Fruit fly (Drosophila melanogaster) whole organism, pupa: ENCODE data around the gene CG5290.

Source experiments
- CG10348 ChIP-seq: fragments of 200-800 bp; sonication (Bioruptor generic); IDR thresholded peaks from 2 replicates; pipeline ENCODE4 v1.3.6; 2022; ENCODE audit warnings: missing biosample characterization, missing genetic modification characterization
- CG12605 ChIP-seq: fragments of 200-800 bp; sonication (Bioruptor generic); IDR thresholded peaks from 2 replicates; pipeline ENCODE4 v1.3.6; 2022; ENCODE audit warnings: missing biosample characterization, missing genetic modification characterization
- CG13204 ChIP-seq: fragments of 200-800 bp; sonication (Bioruptor generic); optimal IDR thresholded peaks from 2 replicates; lab custom pipeline; 2018; ENCODE audit warnings: missing biosample characterization, mild to moderate bottlenecking, missing genetic modification characterization, moderate library complexity
- CG14655 ChIP-seq: fragments of 200-800 bp; sonication (Bioruptor generic); optimal IDR thresholded peaks from 3 replicates; lab custom pipeline; 2017; ENCODE audit warnings: mild to moderate bottlenecking, missing biosample characterization, missing genetic modification reagents, missing genetic modification characterization
- CG15710 ChIP-seq: fragments of 200-800 bp; sonication (Bioruptor generic); optimal IDR thresholded peaks from 2 replicates; lab custom pipeline; 2018; ENCODE audit warnings: missing biosample characterization, mild to moderate bottlenecking, missing genetic modification characterization, moderate library complexity
- CG17806 ChIP-seq: fragments of 200-800 bp; sonication (Bioruptor generic); optimal IDR thresholded peaks from 2 replicates; lab custom pipeline; 2018; ENCODE audit warnings: missing biosample characterization, mild to moderate bottlenecking, missing genetic modification characterization, moderate library complexity
- CG32121 ChIP-seq: fragments of 200-800 bp; sonication (Bioruptor generic); IDR thresholded peaks from 2 replicates; pipeline ENCODE4 v1.3.6; 2022; ENCODE audit warnings: missing biosample characterization, missing genetic modification characterization
- CG34367 ChIP-seq: fragments of 200-800 bp; sonication (Bioruptor generic); optimal IDR thresholded peaks from 2 replicates; lab custom pipeline; 2018; ENCODE audit warnings: missing biosample characterization, mild to moderate bottlenecking, missing genetic modification characterization
- CG4496 ChIP-seq: fragments of 200-800 bp; sonication (Bioruptor generic); IDR thresholded peaks from 3 replicates; pipeline ENCODE4 v1.3.6; 2022; ENCODE audit warnings: missing biosample characterization, missing genetic modification characterization
- CG8159 ChIP-seq: fragments of 200-800 bp; sonication (Bioruptor generic); optimal IDR thresholded peaks from 3 replicates; lab custom pipeline; 2018; ENCODE audit warnings: missing biosample characterization, mild to moderate bottlenecking, missing genetic modification characterization, moderate library complexity
- CG8301 ChIP-seq: fragments of 200-800 bp; sonication (Bioruptor generic); optimal IDR thresholded peaks from 2 replicates; lab custom pipeline; 2018; ENCODE audit warnings: missing biosample characterization, mild to moderate bottlenecking, missing genetic modification characterization
- CG9948 ChIP-seq: fragments of 200-800 bp; sonication (Bioruptor generic); optimal IDR thresholded peaks from 2 replicates; lab custom pipeline; 2018; ENCODE audit warnings: missing biosample characterization, mild to moderate bottlenecking, missing genetic modification characterization, moderate library complexity
- D1 ChIP-seq: fragments of 200-800 bp; sonication (Bioruptor generic); optimal IDR thresholded peaks from 2 replicates; lab custom pipeline; 2018; ENCODE audit warnings: missing biosample characterization, mild to moderate bottlenecking, missing genetic modification characterization, moderate library complexity
- EcR ChIP-seq: fragments of 200-800 bp; sonication (Bioruptor generic); optimal IDR thresholded peaks from 3 replicates; lab custom pipeline; 2019; ENCODE audit warnings: missing biosample characterization, missing genetic modification characterization, mild to moderate bottlenecking, moderate library complexity, missing genetic modification reagents
- Ets98B ChIP-seq: fragments of 200-800 bp; sonication (Bioruptor generic); IDR thresholded peaks from 2 replicates; pipeline ENCODE4 v1.3.6; 2022; ENCODE audit warnings: missing biosample characterization, missing genetic modification characterization
- Pif1A ChIP-seq: fragments of 200-800 bp; sonication (Bioruptor generic); optimal IDR thresholded peaks from 3 replicates; lab custom pipeline; 2016; ENCODE audit warnings: missing biosample characterization, missing genetic modification characterization
- Pif1B ChIP-seq: fragments of 200-800 bp; sonication (Bioruptor generic); optimal IDR thresholded peaks from 3 replicates; lab custom pipeline; 2016; ENCODE audit warnings: missing biosample characterization, missing genetic modification characterization
- Snoo ChIP-seq: fragments of 200-800 bp; sonication (Bioruptor generic); optimal IDR thresholded peaks from 3 replicates; lab custom pipeline; 2017; ENCODE audit warnings: missing biosample characterization, mild to moderate bottlenecking, missing genetic modification characterization, inconsistent platforms
- fd96Ca ChIP-seq: fragments of 200-800 bp; sonication (Bioruptor generic); IDR thresholded peaks from 3 replicates; pipeline ENCODE4 v1.3.6; 2022; ENCODE audit warnings: missing biosample characterization, missing genetic modification characterization
- gl ChIP-seq: fragments of 200-800 bp; sonication (Bioruptor generic); optimal IDR thresholded peaks from 2 replicates; lab custom pipeline; 2018; ENCODE audit warnings: missing biosample characterization, mild to moderate bottlenecking, missing genetic modification characterization
- rn ChIP-seq: fragments of 200-800 bp; sonication (Bioruptor generic); IDR thresholded peaks from 2 replicates; pipeline ENCODE4 v1.3.6; 2022; ENCODE audit warnings: missing biosample characterization, missing genetic modification characterization

CG5290 gene

dm6 chr3L:17937315-17937714 is 24.9 kb upstream of the CG5290 start:
- TF ChIP-seq rn (GFP tag; lab: Robert Waterston, UW): no peak
- no peak for TF ChIP-seq Pif1B (GFP tag; lab: Kevin White, UChicago)
- TF ChIP-seq Ets98B (GFP tag; lab: Robert Waterston, UW): no peak
- no peak for TF ChIP-seq CG13204 (GFP tag; lab: Kevin White, UChicago)
- TF ChIP-seq fd96Ca (GFP tag; lab: Robert Waterston, UW): no peak
- TF ChIP-seq D1 (tag; lab: Kevin White, UChicago): no peak
- no peak for TF ChIP-seq gl (tag; lab: Kevin White, UChicago)
- no peak for TF ChIP-seq CG10348 (GFP tag; lab: Robert Waterston, UW)
- TF ChIP-seq CG15710 (tag; lab: Kevin White, UChicago): no peak
- TF ChIP-seq CG12605: no peak
- TF ChIP-seq CG32121: no peak
- TF ChIP-seq CG9948 (tag; lab: Kevin White, UChicago): no peak
- TF ChIP-seq CG8301 (tag; lab: Kevin White, UChicago): no peak
- no peak for TF ChIP-seq CG4496 (GFP tag; lab: Robert Waterston, UW)
- TF ChIP-seq Pif1A (GFP tag; lab: Kevin White, UChicago): no peak
- no peak for TF ChIP-seq EcR (GFP tag; lab: Kevin White, UChicago)
- no peak for TF ChIP-seq CG8159 (tag; lab: Kevin White, UChicago)
- TF ChIP-seq CG17806: no peak
- no peak for TF ChIP-seq Snoo (tag; lab: Kevin White, UChicago)
- no peak for TF ChIP-seq CG34367 (tag; lab: Kevin White, UChicago)
- TF ChIP-seq, all 21 proteins: peak for 0

DNA sequence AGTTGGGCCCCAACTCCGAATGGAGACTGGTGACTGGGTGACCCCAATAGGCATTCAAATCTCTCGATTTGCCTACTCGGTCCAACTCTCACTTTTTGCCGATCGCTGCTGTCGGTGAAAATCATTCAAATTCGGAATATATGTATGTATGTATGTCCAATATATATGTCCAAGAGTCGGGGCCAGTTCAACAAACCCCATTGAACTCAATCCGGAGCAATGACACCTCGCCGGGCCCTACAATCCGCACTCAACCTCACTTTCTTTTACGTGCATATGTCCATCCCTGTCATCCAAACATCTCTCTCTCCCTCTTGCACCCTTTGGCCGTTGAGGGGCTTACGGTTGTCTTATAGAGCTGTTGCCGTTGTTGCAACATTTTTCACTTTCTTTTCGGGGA is 22.7 kb upstream of the CG5290 start:
- no peak for TF ChIP-seq CG12605
- TF ChIP-seq D1 (tag; lab: Kevin White, UChicago): no peak
- TF ChIP-seq Snoo (tag; lab: Kevin White, UChicago): no peak

DNA sequence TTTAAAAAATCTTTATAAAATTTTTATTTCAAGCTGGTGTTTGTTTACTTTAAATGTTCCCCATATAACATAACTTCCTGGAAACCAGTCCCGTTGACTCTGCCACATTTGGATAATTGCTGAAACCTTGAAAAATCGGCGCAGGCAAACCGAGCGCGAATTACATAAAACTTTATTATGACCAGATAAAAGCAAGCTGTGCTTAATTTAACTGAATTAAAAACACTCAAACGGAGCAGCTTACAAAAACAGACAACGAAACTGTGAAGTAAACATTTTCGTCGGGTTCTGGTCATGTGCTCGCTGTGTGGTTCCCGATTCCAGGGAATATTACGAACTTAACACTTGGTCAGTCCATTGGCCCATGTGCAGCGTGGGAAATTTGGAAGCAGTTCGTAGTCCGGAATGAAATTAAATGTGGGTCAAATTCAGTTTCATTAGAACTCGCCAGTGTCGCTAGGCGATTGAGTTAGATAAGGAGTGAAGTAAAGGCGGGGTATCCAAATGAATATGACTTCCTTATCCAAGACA is 21.5 kb upstream of the CG5290 start:
- TF ChIP-seq CG34367 (tag; lab: Kevin White, UChicago): no peak
- TF ChIP-seq fd96Ca (GFP tag; lab: Robert Waterston, UW): no peak
- TF ChIP-seq Pif1B (GFP tag; lab: Kevin White, UChicago): no peak
- TF ChIP-seq EcR (GFP tag; lab: Kevin White, UChicago): no peak
- TF ChIP-seq CG4496 (GFP tag; lab: Robert Waterston, UW): no peak
- no peak for TF ChIP-seq CG12605
- TF ChIP-seq CG17806: no peak
- TF ChIP-seq CG8159 (tag; lab: Kevin White, UChicago): no peak
- TF ChIP-seq D1 (tag; lab: Kevin White, UChicago): no peak
- TF ChIP-seq Snoo (tag; lab: Kevin White, UChicago): no peak
- TF ChIP-seq rn (GFP tag; lab: Robert Waterston, UW): no peak
- no peak for TF ChIP-seq Pif1A (GFP tag; lab: Kevin White, UChicago)
- TF ChIP-seq CG9948 (tag; lab: Kevin White, UChicago): no peak
- TF ChIP-seq CG15710 (tag; lab: Kevin White, UChicago): no peak
- TF ChIP-seq CG32121: no peak
- no peak for TF ChIP-seq CG14655 (GFP tag; lab: Kevin White, UChicago)
- no peak for TF ChIP-seq CG13204 (GFP tag; lab: Kevin White, UChicago)
- TF ChIP-seq Ets98B (GFP tag; lab: Robert Waterston, UW): no peak
- TF ChIP-seq, all 21 proteins: peak for 0

DNA sequence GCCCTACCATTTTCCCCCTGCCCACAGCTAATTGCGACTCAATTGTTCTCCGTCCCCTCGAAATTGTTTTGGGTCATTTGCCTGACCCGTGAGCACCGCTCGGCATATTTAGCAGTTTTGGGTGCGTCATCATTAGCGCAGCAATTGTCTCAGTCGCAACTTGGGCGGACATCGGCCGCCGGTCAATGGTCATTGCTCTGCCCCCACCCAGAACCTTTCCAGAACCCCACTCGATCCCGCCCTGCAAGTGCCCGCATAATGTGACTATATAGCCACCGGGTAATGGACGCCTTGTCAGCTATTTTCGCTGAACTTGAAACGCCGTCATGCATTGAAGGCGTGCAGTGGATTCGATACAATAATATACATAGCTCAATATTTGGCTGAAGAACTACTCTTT is 20.7 kb upstream of the CG5290 start:
- TF ChIP-seq Snoo (tag; lab: Kevin White, UChicago) (no peak), CG9948 (tag; lab: Kevin White, UChicago) (no peak), EcR (GFP tag; lab: Kevin White, UChicago) (no peak), CG17806 (no peak), CG14655 (GFP tag; lab: Kevin White, UChicago) (no peak), Pif1B (GFP tag; lab: Kevin White, UChicago) (no peak), CG13204 (GFP tag; lab: Kevin White, UChicago) (no peak), CG34367 (tag; lab: Kevin White, UChicago) (no peak), D1 (tag; lab: Kevin White, UChicago) (no peak), CG12605 (no peak), CG32121 (no peak), Ets98B (GFP tag; lab: Robert Waterston, UW) (no peak), rn (GFP tag; lab: Robert Waterston, UW) (no peak), CG8159 (tag; lab: Kevin White, UChicago) (no peak), gl (tag; lab: Kevin White, UChicago) (no peak), CG8301 (tag; lab: Kevin White, UChicago) (no peak), Pif1A (GFP tag; lab: Kevin White, UChicago) (no peak)
- TF ChIP-seq, all 21 proteins: peak for 0

DNA sequence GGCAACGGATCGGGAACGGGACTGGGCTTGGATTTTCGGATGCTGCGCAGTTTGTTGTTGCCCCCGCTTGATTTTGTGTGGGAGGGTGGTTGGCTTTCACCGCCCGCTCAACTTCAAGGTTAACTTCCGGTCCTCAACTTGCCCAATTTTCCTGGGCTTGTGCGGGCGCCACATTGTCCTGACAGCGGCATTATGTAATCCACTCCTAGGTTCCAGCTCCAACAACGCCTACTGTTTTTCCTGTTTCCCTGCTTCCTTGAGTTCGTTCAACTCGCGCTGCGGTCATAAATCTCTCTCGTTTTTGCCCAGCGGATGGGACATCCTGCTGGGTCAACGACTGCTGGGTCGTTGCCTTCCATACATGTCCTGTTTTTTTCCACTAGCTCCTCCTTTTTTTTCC is 19.5 kb upstream of the CG5290 start:
- TF ChIP-seq CG34367 (tag; lab: Kevin White, UChicago) (no peak), EcR (GFP tag; lab: Kevin White, UChicago) (peak; percentile 66)
